Worm (Caenorhabditis elegans) whole organism, L1 larva: ENCODE data around the gene tsen-54.

Experiments used
- ceh-82 ChIP-seq, 3 experiments: fragments of 150-350 bp in 1 of 3; sonication (generic microtip) in 2 of 3; optimal IDR thresholded peaks; 2 replicates each; lab custom pipeline; 2014 to 2017; ENCODE audit warnings: missing biosample characterization in 3 of 3, missing genetic modification characterization in 3 of 3
- grh-1 ChIP-seq: fragments of 200-800 bp; sonication (Bioruptor generic); IDR thresholded peaks from 2 replicates; pipeline ENCODE4 v1.3.6; 2022; ENCODE audit warnings: missing genetic modification reagents, missing genetic modification characterization, missing compliant biosample characterization
- jun-1 ChIP-seq: fragments of 150-350 bp; optimal IDR thresholded peaks from 2 replicates; lab custom pipeline; 2014; ENCODE audit warnings: missing biosample characterization, missing genetic modification reagents, missing genetic modification characterization
- mef-2 ChIP-seq: fragments of 150-350 bp; optimal IDR thresholded peaks from 2 replicates; lab custom pipeline; 2014; ENCODE audit warnings: missing biosample characterization, missing genetic modification characterization
- pqm-1 ChIP-seq: sonication (generic microtip); optimal IDR thresholded peaks from 3 replicates; lab custom pipeline; 2017; ENCODE audit warnings: missing biosample characterization, missing genetic modification characterization
- snpc-4 ChIP-seq: fragments of 150-350 bp; optimal IDR thresholded peaks from 2 replicates; lab custom pipeline; 2014; ENCODE audit warnings: missing biosample characterization, missing genetic modification characterization
- sox-4 ChIP-seq: sonication (generic microtip); optimal IDR thresholded peaks from 2 replicates; lab custom pipeline; 2016; ENCODE audit warnings: missing genetic modification characterization, missing compliant biosample characterization
- zag-1 ChIP-seq: fragments of 150-350 bp; optimal IDR thresholded peaks from 2 replicates; lab custom pipeline; 2014; ENCODE audit warnings: missing biosample characterization, missing genetic modification characterization
- ztf-11 ChIP-seq, 2 experiments: sonication (generic microtip); optimal IDR thresholded peaks; 2 replicates each; lab custom pipeline; 2016 to 2017; ENCODE audit warnings: missing genetic modification characterization in 2 of 2, missing biosample characterization in 1 of 2, missing compliant biosample characterization in 1 of 2

- no peak for TF ChIP-seq sox-4 (tag; lab: Kevin White, UChicago)
- no peak for TF ChIP-seq jun-1 (tag; lab: Kevin White, UChicago)
- TF ChIP-seq snpc-4 (tag; lab: Kevin White, UChicago) = no peak
- no peak for TF ChIP-seq ceh-82 (tag; optimal IDR thresholded peaks at IDR 0.05; lab: Kevin White, UChicago)
- TF ChIP-seq mef-2 (tag; lab: Kevin White, UChicago) = no peak
- no peak for TF ChIP-seq ztf-11 (tag; optimal IDR thresholded peaks at IDR 0.05; lab: Kevin White, UChicago)
- no peak for TF ChIP-seq pqm-1 (tag; lab: Kevin White, UChicago)
- no peak for TF ChIP-seq zag-1 (tag; lab: Kevin White, UChicago)
- 0 out of 2 replicates have a peak, but pooled peaks have one; percentile 24 for TF ChIP-seq grh-1 (GFP tag; lab: Robert Waterston, UW)
Measured at ce11 chrIV:1917819-1918218, 30.2 kb upstream of the tsen-54 start, which contains the start of gene elt-6.
